Fruit fly (Drosophila melanogaster) whole organism, embryonic: ENCODE results near the gene Cyfip.

ENCODE experiments used
- B-H2 ChIP-seq: fragments of 200-800 bp; sonication (Bioruptor generic); optimal IDR thresholded peaks from 2 replicates; lab custom pipeline; 2018; ENCODE audit warnings: missing biosample characterization, mild to moderate bottlenecking, missing genetic modification characterization
- BEAF-32 ChIP-seq: fragments of 200-800 bp; sonication (Bioruptor generic); optimal IDR thresholded peaks from 3 replicates; lab custom pipeline; 2017; ENCODE audit warnings: missing biosample characterization, missing genetic modification characterization, mild to moderate bottlenecking, moderate library complexity, missing genetic modification reagents
- Bgb ChIP-seq: fragments of 200-800 bp; sonication (Bioruptor generic); IDR thresholded peaks from 2 replicates; pipeline ENCODE4 v1.3.6; 2022; ENCODE audit warnings: missing biosample characterization, missing genetic modification characterization; ENCODE audit not compliant: partially characterized antibody
- CG10431 ChIP-seq: fragments of 200-800 bp; sonication (Bioruptor generic); optimal IDR thresholded peaks from 3 replicates; lab custom pipeline; 2018; ENCODE audit warnings: missing biosample characterization, mild to moderate bottlenecking, missing genetic modification characterization
- CG11696 ChIP-seq: fragments of 200-800 bp; sonication (Bioruptor generic); IDR thresholded peaks from 2 replicates; pipeline ENCODE4 v1.3.6; 2022; ENCODE audit warnings: missing biosample characterization, missing genetic modification characterization
- CG12659 ChIP-seq: fragments of 200-800 bp; sonication (Bioruptor generic); optimal IDR thresholded peaks from 3 replicates; lab custom pipeline; 2017; ENCODE audit warnings: mild to moderate bottlenecking, missing biosample characterization, missing genetic modification reagents, missing genetic modification characterization
- CG13287 ChIP-seq: fragments of 200-800 bp; sonication (Bioruptor generic); IDR thresholded peaks from 2 replicates; pipeline ENCODE4 v1.3.6; 2022; ENCODE audit warnings: missing biosample characterization, missing genetic modification characterization; ENCODE audit not compliant: partially characterized antibody
- CG13894 ChIP-seq: fragments of 200-800 bp; sonication (Bioruptor generic); optimal IDR thresholded peaks from 3 replicates; lab custom pipeline; 2018; ENCODE audit warnings: missing biosample characterization, mild to moderate bottlenecking, missing genetic modification characterization, moderate library complexity
- CG14860 ChIP-seq: fragments of 200-800 bp; sonication (Bioruptor generic); IDR thresholded peaks from 3 replicates; pipeline ENCODE4 v1.3.6; 2022; ENCODE audit warnings: missing biosample characterization, missing genetic modification characterization; ENCODE audit not compliant: partially characterized antibody
- CG15269 ChIP-seq: fragments of 200-800 bp; sonication (Bioruptor generic); optimal IDR thresholded peaks from 2 replicates; lab custom pipeline; 2018; ENCODE audit warnings: missing biosample characterization, mild to moderate bottlenecking, missing genetic modification characterization, moderate library complexity
- CG16779 ChIP-seq: fragments of 200-800 bp; sonication (Bioruptor generic); IDR thresholded peaks from 2 replicates; pipeline ENCODE4 v1.3.6; 2022; ENCODE audit warnings: missing biosample characterization, missing genetic modification characterization
- CG16813 ChIP-seq: fragments of 200-800 bp; sonication (Bioruptor generic); IDR thresholded peaks from 3 replicates; pipeline ENCODE4 v1.3.6; 2022; ENCODE audit warnings: missing biosample characterization, missing genetic modification characterization; ENCODE audit not compliant: partially characterized antibody
- CG17186 ChIP-seq: fragments of 200-800 bp; sonication (Bioruptor generic); optimal IDR thresholded peaks from 3 replicates; lab custom pipeline; 2017; ENCODE audit warnings: missing biosample characterization, missing genetic modification reagents, missing genetic modification characterization
- CG17328 ChIP-seq: fragments of 200-800 bp; sonication (Bioruptor generic); IDR thresholded peaks from 2 replicates; pipeline ENCODE4 v1.3.6; 2022; ENCODE audit warnings: missing biosample characterization, missing genetic modification characterization
- CG18619 ChIP-seq: fragments of 200-800 bp; sonication (Bioruptor generic); optimal IDR thresholded peaks from 3 replicates; lab custom pipeline; 2017; ENCODE audit warnings: missing biosample characterization, mild to moderate bottlenecking, missing genetic modification characterization
- CG2120 ChIP-seq: fragments of 200-800 bp; sonication (Bioruptor generic); optimal IDR thresholded peaks from 3 replicates; lab custom pipeline; 2016; ENCODE audit warnings: missing biosample characterization, missing genetic modification characterization
- CG34224 ChIP-seq: fragments of 200-800 bp; sonication (Bioruptor generic); IDR thresholded peaks from 3 replicates; pipeline ENCODE4 v1.3.6; 2022; ENCODE audit warnings: missing biosample characterization, missing genetic modification characterization; ENCODE audit not compliant: partially characterized antibody
- CG34422 ChIP-seq: fragments of 200-800 bp; sonication (Bioruptor generic); IDR thresholded peaks from 3 replicates; pipeline ENCODE4 v1.3.6; 2022; ENCODE audit warnings: missing biosample characterization, missing genetic modification characterization
- CG4617 ChIP-seq: fragments of 200-800 bp; sonication (Bioruptor generic); optimal IDR thresholded peaks from 3 replicates; lab custom pipeline; 2016; ENCODE audit warnings: missing biosample characterization, missing genetic modification characterization, borderline replicate concordance
- CG6791 ChIP-seq: fragments of 200-800 bp; sonication (Bioruptor generic); IDR thresholded peaks from 3 replicates; pipeline ENCODE4 v1.3.6; 2022; ENCODE audit warnings: missing biosample characterization, missing genetic modification characterization; ENCODE audit not compliant: partially characterized antibody
- CHES-1-like ChIP-seq: fragments of 200-800 bp; sonication (Bioruptor generic); optimal IDR thresholded peaks from 2 replicates; lab custom pipeline; 2016; ENCODE audit warnings: missing biosample characterization, missing genetic modification characterization
- Ets97D ChIP-seq: fragments of 200-800 bp; sonication (Bioruptor generic); optimal IDR thresholded peaks from 3 replicates; lab custom pipeline; 2016; ENCODE audit warnings: missing biosample characterization, missing genetic modification characterization
- Med ChIP-seq: fragments of 200-800 bp; sonication (Bioruptor generic); peaks from one replicate; lab custom pipeline; 2016; ENCODE audit warnings: missing biosample characterization, missing genetic modification characterization, mild to moderate bottlenecking, inconsistent platforms, moderate library complexity
- NFAT ChIP-seq: fragments of 200-800 bp; sonication (Bioruptor generic); IDR thresholded peaks from 2 replicates; pipeline ENCODE4 v1.3.6; 2022; ENCODE audit warnings: missing biosample characterization, missing genetic modification characterization
- PHDP ChIP-seq: fragments of 200-800 bp; sonication (Bioruptor generic); optimal IDR thresholded peaks from 3 replicates; lab custom pipeline; 2018; ENCODE audit warnings: missing biosample characterization, mild to moderate bottlenecking, missing genetic modification characterization, moderate library complexity
- Sox100B ChIP-seq: fragments of 200-800 bp; sonication (Bioruptor generic); optimal IDR thresholded peaks from 3 replicates; lab custom pipeline; 2018; ENCODE audit warnings: missing biosample characterization, mild to moderate bottlenecking, missing genetic modification characterization
- Sry-δ ChIP-seq: fragments of 200-800 bp; sonication (Bioruptor generic); optimal IDR thresholded peaks from 2 replicates; lab custom pipeline; 2016; ENCODE audit warnings: missing biosample characterization, missing genetic modification characterization
- Xbp1 ChIP-seq: fragments of 200-800 bp; sonication (Bioruptor generic); optimal IDR thresholded peaks from 3 replicates; lab custom pipeline; 2016; ENCODE audit warnings: missing biosample characterization, mild to moderate bottlenecking, missing genetic modification characterization
- YL-1 ChIP-seq: fragments of 200-800 bp; sonication (Bioruptor generic); optimal IDR thresholded peaks from 3 replicates; lab custom pipeline; 2017; ENCODE audit warnings: missing biosample characterization, mild to moderate bottlenecking, missing genetic modification characterization
- ato ChIP-seq: fragments of 200-800 bp; sonication (Bioruptor generic); IDR thresholded peaks from 2 replicates; pipeline ENCODE4 v1.3.6; 2022; ENCODE audit warnings: missing biosample characterization, missing genetic modification characterization; ENCODE audit not compliant: partially characterized antibody
- bbx ChIP-seq: fragments of 200-800 bp; sonication (Bioruptor generic); IDR thresholded peaks from 2 replicates; pipeline ENCODE4 v1.3.6; 2022; ENCODE audit warnings: missing biosample characterization, missing genetic modification characterization; ENCODE audit not compliant: partially characterized antibody
- crp ChIP-seq, 2 experiments: fragments of 200-800 bp; sonication (Bioruptor generic); optimal IDR thresholded peaks; 2 replicates in 1 of 2; 3 replicates in 1 of 2; lab custom pipeline; 2017; ENCODE audit warnings: missing biosample characterization in 2 of 2, missing genetic modification characterization in 2 of 2, mild to moderate bottlenecking in 1 of 2, moderate library complexity in 1 of 2
- gem ChIP-seq: fragments of 200-800 bp; sonication (Bioruptor generic); optimal IDR thresholded peaks from 2 replicates; lab custom pipeline; 2019; ENCODE audit warnings: missing biosample characterization, mild to moderate bottlenecking, missing genetic modification characterization, moderate library complexity
- gfzf ChIP-seq: fragments of 200-800 bp; sonication (Bioruptor generic); optimal IDR thresholded peaks from 2 replicates; lab custom pipeline; 2016; ENCODE audit warnings: missing biosample characterization, mild to moderate bottlenecking, missing genetic modification characterization, moderate library complexity
- insv ChIP-seq, 2 experiments: fragments of 200-800 bp; sonication (Bioruptor generic); optimal IDR thresholded peaks; 3 replicates each; lab custom pipeline; 2016 to 2018; ENCODE audit warnings: missing biosample characterization in 2 of 2, missing genetic modification characterization in 2 of 2
- ken ChIP-seq: fragments of 200-800 bp; sonication (Bioruptor generic); IDR thresholded peaks from 3 replicates; pipeline ENCODE4 v1.3.6; 2022; ENCODE audit warnings: missing biosample characterization, missing genetic modification characterization
- knrl ChIP-seq: fragments of 200-800 bp; sonication (Bioruptor generic); IDR thresholded peaks from 3 replicates; pipeline ENCODE4 v1.3.6; 2022; ENCODE audit warnings: missing biosample characterization, missing genetic modification characterization; ENCODE audit not compliant: partially characterized antibody
- pfk ChIP-seq: fragments of 200-800 bp; sonication (Bioruptor generic); optimal IDR thresholded peaks from 2 replicates; lab custom pipeline; 2018; ENCODE audit warnings: missing biosample characterization, mild to moderate bottlenecking, missing genetic modification characterization, moderate library complexity
- pzg ChIP-seq: fragments of 200-800 bp; sonication (Bioruptor generic); optimal IDR thresholded peaks from 3 replicates; lab custom pipeline; 2018; ENCODE audit warnings: missing biosample characterization, mild to moderate bottlenecking, missing genetic modification characterization, moderate library complexity
- run ChIP-seq: fragments of 200-800 bp; sonication (Bioruptor generic); optimal IDR thresholded peaks from 3 replicates; lab custom pipeline; 2018; ENCODE audit warnings: missing biosample characterization, mild to moderate bottlenecking, missing genetic modification characterization
- sens ChIP-seq: fragments of 200-800 bp; sonication (Bioruptor generic); peaks from one replicate; lab custom pipeline; 2016; ENCODE audit warnings: missing biosample characterization, missing genetic modification characterization
- slou ChIP-seq: fragments of 200-800 bp; sonication (Bioruptor generic); optimal IDR thresholded peaks from 3 replicates; lab custom pipeline; 2016; ENCODE audit warnings: missing biosample characterization, missing genetic modification characterization
- tap ChIP-seq: fragments of 200-800 bp; optimal IDR thresholded peaks from 3 replicates; lab custom pipeline; 2019; ENCODE audit warnings: missing biosample characterization, mild to moderate bottlenecking, missing genetic modification characterization, moderate library complexity
- tna ChIP-seq: fragments of 200-800 bp; sonication (Bioruptor generic); IDR thresholded peaks from 2 replicates; pipeline ENCODE4 v1.3.6; 2022; ENCODE audit warnings: missing biosample characterization, missing genetic modification characterization; ENCODE audit not compliant: partially characterized antibody
- trem ChIP-seq: fragments of 200-800 bp; optimal IDR thresholded peaks from 3 replicates; lab custom pipeline; 2019; ENCODE audit warnings: missing biosample characterization, mild to moderate bottlenecking, missing genetic modification characterization, moderate library complexity
- twi ChIP-seq: fragments of 200-800 bp; optimal IDR thresholded peaks from 2 replicates; lab custom pipeline; 2019; ENCODE audit warnings: missing biosample characterization, mild to moderate bottlenecking, missing genetic modification characterization, moderate library complexity

Cyfip gene

DNA sequence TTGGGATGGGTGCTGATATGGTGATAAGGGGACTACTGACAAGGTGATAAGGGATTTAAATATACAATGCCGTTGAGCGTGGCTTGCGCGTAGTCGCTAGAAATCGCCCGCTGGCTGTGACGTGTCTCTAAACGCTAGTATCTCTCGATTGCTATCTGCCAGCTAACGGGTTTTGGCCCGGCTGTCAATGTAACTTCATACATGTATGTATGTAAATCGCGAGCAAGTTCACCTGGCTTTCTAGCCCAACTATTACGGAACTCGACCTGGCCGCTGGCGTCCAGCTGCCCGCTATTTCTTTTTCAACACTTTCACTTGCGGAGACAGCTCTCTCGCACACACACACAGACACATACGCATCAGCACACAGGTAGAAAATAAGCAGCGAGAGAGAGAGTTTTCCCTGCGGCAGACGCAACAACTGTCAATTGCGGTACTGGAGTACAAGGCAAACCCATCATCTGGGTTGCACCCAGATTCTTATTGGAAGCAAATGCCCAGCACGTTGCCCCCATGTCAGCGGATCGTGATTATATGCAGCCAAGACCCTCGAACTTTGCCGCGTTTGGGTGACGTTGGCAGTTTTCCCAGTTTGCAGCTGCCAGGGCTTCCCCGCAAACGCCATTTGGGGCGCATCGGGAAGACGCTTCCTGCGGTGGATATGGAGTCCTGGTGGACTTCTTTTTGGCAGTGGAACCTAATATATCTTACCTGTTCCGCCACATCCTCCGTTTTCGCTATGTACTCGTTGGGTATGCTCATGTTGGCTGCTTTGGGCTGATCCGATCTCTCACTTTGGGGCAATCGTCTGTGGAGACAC, 12.3 kb downstream of the Cyfip start (continued):
- TF ChIP-seq CG18619 (GFP tag; lab: Kevin White, UChicago) (no peak), tap (tag; lab: Kevin White, UChicago) (no peak), CG10431 (peak; percentile 85), Xbp1 (GFP tag; lab: Kevin White, UChicago) (peak; percentile 51), CG11696 (GFP tag; lab: Robert Waterston, UW) (peak; percentile 62; the same call in 1 of the 2 replicates), run (tag; lab: Kevin White, UChicago) (no peak), CG17328 (GFP tag; lab: Robert Waterston, UW) (no peak), gem (no peak), gfzf (no peak), insv (GFP tag; optimal IDR thresholded peaks at IDR 0.05; lab: Kevin White, UChicago) (peak in 1 of 2 experiments; percentile 89)

DNA sequence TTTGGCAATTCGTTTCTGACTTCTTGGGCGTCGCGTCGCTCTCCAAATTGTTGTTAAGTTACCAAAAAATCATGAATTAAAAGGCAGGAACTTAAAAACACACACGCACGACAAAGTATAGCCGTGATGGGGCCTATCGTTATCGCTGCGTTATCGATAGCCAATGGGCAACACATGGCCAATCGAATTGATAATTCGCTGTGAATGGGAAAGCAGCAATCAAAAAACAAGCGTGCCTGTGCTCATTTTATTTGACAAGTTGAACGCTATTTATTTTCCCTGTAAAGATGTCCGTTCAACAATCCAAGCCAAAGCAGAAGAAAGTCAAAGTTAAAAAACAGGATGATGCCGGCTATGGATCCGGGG, 12.9 kb downstream of the Cyfip start, which contains the start of the genes Surf4 and CG31301:
Surf4 (minus strand) TSS at position 159 of the 366 bp plus-strand sequence.
CG31301 (plus strand) TSS at position 188 of the 366 bp plus-strand sequence.
- TF ChIP-seq Bgb (GFP tag; lab: Robert Waterston, UW) = peak; percentile 76
- TF ChIP-seq CG6791 = peak; percentile 90
- peak; percentile 61 for TF ChIP-seq YL-1 (GFP tag; lab: Kevin White, UChicago)
- TF ChIP-seq twi (tag; lab: Kevin White, UChicago) = peak; percentile 26
- TF ChIP-seq CG4617 (GFP tag; lab: Kevin White, UChicago) = peak; percentile 38
- TF ChIP-seq CG14860 (GFP tag; lab: Robert Waterston, UW) = peak; percentile 68; the same call in 2 of the 3 replicates
- peak; percentile 10 for TF ChIP-seq B-H2
- TF ChIP-seq slou (GFP tag; lab: Kevin White, UChicago) = no peak
- peak; percentile 85 for TF ChIP-seq bbx (GFP tag; lab: Robert Waterston, UW)
- TF ChIP-seq CG12659 = peak; percentile 34
- TF ChIP-seq pzg (GFP tag; lab: Kevin White, UChicago) = peak; percentile 65
- TF ChIP-seq CG13287 (GFP tag; lab: Robert Waterston, UW) = peak; percentile 71
- peak; percentile 23 for TF ChIP-seq sens (GFP tag; lab: Kevin White, UChicago)
- peak; percentile 51; the same call in 2 of the 3 replicates for TF ChIP-seq knrl (GFP tag; lab: Robert Waterston, UW)
- peak; percentile 85 for TF ChIP-seq tna
- TF ChIP-seq ken (GFP tag; lab: Robert Waterston, UW) = no peak
- no peak for TF ChIP-seq CG2120
- peak; percentile 6 for TF ChIP-seq CG13894 (tag; lab: Kevin White, UChicago)
- peak; percentile 17; the same call in 1 of the 3 replicates for TF ChIP-seq CG34422 (GFP tag; lab: Robert Waterston, UW)
- TF ChIP-seq PHDP (tag; lab: Kevin White, UChicago) = peak; percentile 7
- peak; percentile 64 for TF ChIP-seq CG34224 (GFP tag; lab: Robert Waterston, UW)
- TF ChIP-seq CHES-1-like = no peak
- peak; percentile 66 for TF ChIP-seq CG16813
- TF ChIP-seq Med = peak; percentile 71
- TF ChIP-seq CG15269 (tag; lab: Kevin White, UChicago) = no peak
- TF ChIP-seq Sry-δ (GFP tag; lab: Kevin White, UChicago) = peak; percentile 51
- TF ChIP-seq pfk = no peak
- peak; percentile 85 for TF ChIP-seq ato (GFP tag; lab: Robert Waterston, UW)
- no peak for TF ChIP-seq Sox100B (GFP tag; lab: Kevin White, UChicago)
- peak; percentile 29 for TF ChIP-seq trem (tag; lab: Kevin White, UChicago)
- peak; percentile 71 for TF ChIP-seq Ets97D (GFP tag; lab: Kevin White, UChicago)
- peak; percentile 67 for TF ChIP-seq BEAF-32 (GFP tag; lab: Kevin White, UChicago)
- TF ChIP-seq NFAT (GFP tag; lab: Robert Waterston, UW) = no peak
- peak in 1 of 2 experiments; percentile 52 for TF ChIP-seq crp (GFP tag; optimal IDR thresholded peaks at IDR 0.05; lab: Kevin White, UChicago)
- TF ChIP-seq CG17186 = peak; percentile 17
- TF ChIP-seq CG16779 = no peak
